Fruit fly (Drosophila melanogaster) Kc167 (cell line): ENCODE data around the gene hiw.

Experiments
- Myc ChIP-seq: fragments of >200 bp; optimal IDR thresholded peaks from 2 replicates; lab custom pipeline; 2017; ENCODE audit warnings: missing external identifiers
- Sin3A ChIP-seq: fragments of >200 bp; optimal IDR thresholded peaks from 2 replicates; lab custom pipeline; 2018; ENCODE audit warnings: missing external identifiers
- h ChIP-seq: fragments of >200 bp; optimal IDR thresholded peaks from 3 replicates; lab custom pipeline; 2018; ENCODE audit warnings: missing external identifiers
- insv ChIP-seq: fragments of >200 bp; optimal IDR thresholded peaks from 3 replicates; lab custom pipeline; 2018; ENCODE audit warnings: missing external identifiers
- psq ChIP-seq: fragments of >200 bp; optimal IDR thresholded peaks from 2 replicates; lab custom pipeline; 2017; ENCODE audit warnings: missing external identifiers
- ttk ChIP-seq: sonication (Bioruptor generic); optimal IDR thresholded peaks from 2 replicates; lab custom pipeline; 2017; ENCODE audit warnings: missing external identifiers

Gene hiw

dm6 chrX:15063404-15064062, at the start of gene hiw, which contains the start of gene ND-B18:
TSS of gene hiw (minus strand) at chrX:15063429.
TSS of gene ND-B18 (plus strand) at chrX:15063733.
- TF ChIP-seq h (lab: Kevin White, UChicago) = no peak
- no peak for TF ChIP-seq Myc (lab: Kevin White, UChicago)
- no peak for TF ChIP-seq psq (lab: Kevin White, UChicago)
- TF ChIP-seq Sin3A (lab: Kevin White, UChicago) = no peak
- TF ChIP-seq insv (lab: Kevin White, UChicago) = no peak
- no peak for TF ChIP-seq ttk

dm6 chrX:15111888-15112287, 48.7 kb upstream of the hiw start:
- TF ChIP-seq ttk = no peak
- TF ChIP-seq h (lab: Kevin White, UChicago) = no peak
- no peak for TF ChIP-seq psq (lab: Kevin White, UChicago)
- TF ChIP-seq Myc (lab: Kevin White, UChicago) = no peak
- TF ChIP-seq Sin3A (lab: Kevin White, UChicago) = no peak
- TF ChIP-seq insv (lab: Kevin White, UChicago) = no peak

- no peak for TF ChIP-seq Sin3A (lab: Kevin White, UChicago)
- TF ChIP-seq ttk = no peak
- TF ChIP-seq h (lab: Kevin White, UChicago) = no peak
- TF ChIP-seq insv (lab: Kevin White, UChicago) = no peak
- TF ChIP-seq Myc (lab: Kevin White, UChicago) = no peak
These were observed 32.7 kb upstream of the hiw start, which contains the start of gene CG9072 for dm6 chrX:15095942-15096341. TSS of gene CG9072 (minus strand) at chrX:15096042.

dm6 chrX:15091159-15091558, 27.9 kb upstream of the hiw start:
- TF ChIP-seq Myc (lab: Kevin White, UChicago) = no peak
- no peak for TF ChIP-seq h (lab: Kevin White, UChicago)
- TF ChIP-seq ttk = no peak
- TF ChIP-seq insv (lab: Kevin White, UChicago) = no peak
- no peak for TF ChIP-seq psq (lab: Kevin White, UChicago)
- no peak for TF ChIP-seq Sin3A (lab: Kevin White, UChicago)

dm6 chrX:15090371-15090770, 27.1 kb upstream of the hiw start:
- TF ChIP-seq Myc (lab: Kevin White, UChicago) = no peak
- no peak for TF ChIP-seq psq (lab: Kevin White, UChicago)
- TF ChIP-seq ttk = no peak
- no peak for TF ChIP-seq h (lab: Kevin White, UChicago)

- no peak for TF ChIP-seq h (lab: Kevin White, UChicago)
These were observed 26.0 kb upstream of the hiw start, which contains the start of gene Rab3-GEF for dm6 chrX:15089146-15089698. TSS of gene Rab3-GEF (plus strand) at chrX:15089682.

dm6 chrX:15085777-15086510, 22.7 kb upstream of the hiw start, which contains the start of the genes CG15027 and Dbct:
TSS of gene CG15027 (minus strand) at chrX:15085827.
TSS of gene Dbct (plus strand) at chrX:15086125.
- TF ChIP-seq Sin3A (lab: Kevin White, UChicago) (no peak), ttk (no peak)

- TF ChIP-seq h (lab: Kevin White, UChicago) (no peak), ttk (no peak), insv (lab: Kevin White, UChicago) (no peak), Sin3A (lab: Kevin White, UChicago) (no peak), Myc (lab: Kevin White, UChicago) (no peak), psq (lab: Kevin White, UChicago) (no peak)
These were observed 21.4 kb upstream of the hiw start, which contains the start of gene Cox17 for dm6 chrX:15084580-15085138. TSS of gene Cox17 (minus strand) at chrX:15084699.

dm6 chrX:15082681-15083080, 19.5 kb upstream of the hiw start, which contains the start of gene CG33178:
TSS of gene CG33178 (plus strand) at chrX:15082827.
- TF ChIP-seq Sin3A (lab: Kevin White, UChicago) (no peak), ttk (no peak), Myc (lab: Kevin White, UChicago) (no peak), h (lab: Kevin White, UChicago) (no peak)

dm6 chrX:15080780-15081402, 17.7 kb upstream of the hiw start, which contains the start of gene CG33177:
TSS of gene CG33177 (plus strand) at chrX:15081367.
- no peak for TF ChIP-seq ttk
- no peak for TF ChIP-seq h (lab: Kevin White, UChicago)
- TF ChIP-seq Myc (lab: Kevin White, UChicago) = no peak
- no peak for TF ChIP-seq insv (lab: Kevin White, UChicago)
- TF ChIP-seq Sin3A (lab: Kevin White, UChicago) = no peak
- no peak for TF ChIP-seq psq (lab: Kevin White, UChicago)

dm6 chrX:15079945-15080344, 16.7 kb upstream of the hiw start:
- TF ChIP-seq h (lab: Kevin White, UChicago) (no peak), psq (lab: Kevin White, UChicago) (no peak), insv (lab: Kevin White, UChicago) (no peak), ttk (no peak), Myc (lab: Kevin White, UChicago) (no peak)
